Worm (Caenorhabditis elegans) whole organism, L1 larva: Measurements from ENCODE around the gene ife-1.

Experiments used
- C04F5.9 ChIP-seq: sonication (generic microtip); optimal IDR thresholded peaks from 2 replicates; lab custom pipeline; 2016; ENCODE audit warnings: missing genetic modification characterization, missing compliant biosample characterization
- C16A3.4 ChIP-seq: fragments of 150-350 bp; optimal IDR thresholded peaks from 2 replicates; lab custom pipeline; 2014; ENCODE audit warnings: missing biosample characterization, missing genetic modification characterization
- C34B4.2 ChIP-seq: sonication (generic microtip); optimal IDR thresholded peaks from 2 replicates; lab custom pipeline; 2017; ENCODE audit warnings: mild to moderate bottlenecking, missing genetic modification characterization, missing compliant biosample characterization
- F16B12.6 ChIP-seq: fragments of 150-350 bp; optimal IDR thresholded peaks from 2 replicates; lab custom pipeline; 2014; ENCODE audit warnings: missing biosample characterization, missing genetic modification characterization
- aly-2 ChIP-seq: fragments of 150-350 bp; optimal IDR thresholded peaks from 2 replicates; lab custom pipeline; 2014; ENCODE audit warnings: missing biosample characterization, missing genetic modification characterization
- blmp-1 ChIP-seq: fragments of 150-350 bp; optimal IDR thresholded peaks from 2 replicates; lab custom pipeline; 2014; ENCODE audit warnings: missing biosample characterization, missing genetic modification characterization
- ceh-63 ChIP-seq: fragments of 200-800 bp; sonication (Bioruptor generic); optimal IDR thresholded peaks from 2 replicates; lab custom pipeline; 2018; ENCODE audit warnings: mild to moderate bottlenecking, missing genetic modification characterization, missing compliant biosample characterization
- ceh-88 ChIP-seq: fragments of 200-800 bp; sonication (Bioruptor generic); IDR thresholded peaks from 2 replicates; pipeline ENCODE4 v1.3.6; 2022; ENCODE audit warnings: missing genetic modification characterization, missing compliant biosample characterization
- ceh-90 ChIP-seq: sonication (generic microtip); optimal IDR thresholded peaks from 2 replicates; lab custom pipeline; 2016; ENCODE audit warnings: missing genetic modification characterization, missing compliant biosample characterization
- ces-1 ChIP-seq: fragments of 150-350 bp; optimal IDR thresholded peaks from 2 replicates; lab custom pipeline; 2014; ENCODE audit warnings: missing biosample characterization, missing genetic modification reagents, missing genetic modification characterization
- dpl-1 ChIP-seq, 3 experiments: fragments of 150-350 bp in 2 of 3; sonication (generic microtip) in 1 of 3; optimal IDR thresholded peaks; 2 replicates each; lab custom pipeline; 2014 to 2017; ENCODE audit warnings: missing biosample characterization in 3 of 3, missing genetic modification characterization in 3 of 3, missing genetic modification reagents in 3 of 3
- efl-1 ChIP-seq, 4 experiments: fragments of 150-350 bp; optimal IDR thresholded peaks in 3 of 4; peaks in 1 of 4; 1 replicate in 1 of 4; 2 replicates in 3 of 4; lab custom pipeline; 2014; ENCODE audit warnings: missing biosample characterization in 2 of 4, missing genetic modification characterization in 2 of 4, missing genetic modification reagents in 2 of 4
- egl-13 ChIP-seq: sonication (generic microtip); optimal IDR thresholded peaks from 2 replicates; lab custom pipeline; 2016; ENCODE audit warnings: missing genotype, missing genetic modification reagents, missing genetic modification characterization, missing compliant biosample characterization
- egl-27 ChIP-seq, 2 experiments: fragments of 150-350 bp in 1 of 2; sonication (generic microtip); optimal IDR thresholded peaks; 3 replicates each; lab custom pipeline; 2017 to 2018; ENCODE audit warnings: missing biosample characterization in 2 of 2, missing genetic modification characterization in 2 of 2, missing genetic modification reagents in 2 of 2
- elt-2 ChIP-seq: sonication (generic microtip); optimal IDR thresholded peaks from 2 replicates; lab custom pipeline; 2016; ENCODE audit warnings: missing genetic modification characterization, mild to moderate bottlenecking, inconsistent platforms, missing compliant biosample characterization, missing genetic modification reagents
- elt-3 ChIP-seq, 6 experiments: fragments of 150-350 bp in 1 of 6; sonication (generic microtip); optimal IDR thresholded peaks; 2 replicates each; lab custom pipeline; 2017 to 2018; ENCODE audit warnings: missing biosample characterization in 6 of 6, missing genetic modification characterization in 6 of 6, inconsistent platforms in 1 of 6
- ets-5 ChIP-seq: fragments of 200-800 bp; sonication (Bioruptor generic); IDR thresholded peaks from 2 replicates; pipeline ENCODE4 v1.3.6; 2022; ENCODE audit warnings: missing genetic modification characterization, missing compliant biosample characterization
- fkh-10 ChIP-seq: sonication (generic microtip); optimal IDR thresholded peaks from 2 replicates; lab custom pipeline; 2017; ENCODE audit warnings: missing biosample characterization, missing genetic modification reagents, missing genetic modification characterization
- fkh-8 ChIP-seq: sonication (generic microtip); optimal IDR thresholded peaks from 2 replicates; lab custom pipeline; 2016; ENCODE audit warnings: mild to moderate bottlenecking, missing genetic modification characterization, missing compliant biosample characterization
- grh-1 ChIP-seq: fragments of 200-800 bp; sonication (Bioruptor generic); IDR thresholded peaks from 2 replicates; pipeline ENCODE4 v1.3.6; 2022; ENCODE audit warnings: missing genetic modification reagents, missing genetic modification characterization, missing compliant biosample characterization
- hlh-4 ChIP-seq: sonication (generic microtip); optimal IDR thresholded peaks from 2 replicates; lab custom pipeline; 2016; ENCODE audit warnings: mild to moderate bottlenecking, missing genetic modification characterization, missing compliant biosample characterization
- isw-1 ChIP-seq: fragments of 200-800 bp; sonication (Bioruptor generic); IDR thresholded peaks from 2 replicates; pipeline ENCODE4 v1.3.6; 2022; ENCODE audit warnings: missing genetic modification characterization, missing compliant biosample characterization
- lin-14 ChIP-seq: fragments of 200-800 bp; sonication (Bioruptor generic); optimal IDR thresholded peaks from 2 replicates; lab custom pipeline; 2018; ENCODE audit warnings: mild to moderate bottlenecking, missing genetic modification characterization, moderate library complexity, missing compliant biosample characterization
- lin-35 ChIP-seq, 2 experiments: fragments of 150-350 bp; optimal IDR thresholded peaks; 2 replicates each; lab custom pipeline; 2014; ENCODE audit warnings: missing biosample characterization in 2 of 2, missing genetic modification characterization in 2 of 2, missing genetic modification reagents in 2 of 2
- lin-39 ChIP-seq: fragments of 150-350 bp; optimal IDR thresholded peaks from 2 replicates; lab custom pipeline; 2014; ENCODE audit warnings: missing biosample characterization, missing genetic modification reagents, missing genetic modification characterization
- lsy-2 ChIP-seq, 2 experiments: fragments of 150-350 bp; optimal IDR thresholded peaks; 2 replicates each; lab custom pipeline; 2014; ENCODE audit warnings: missing biosample characterization in 2 of 2, missing genetic modification characterization in 2 of 2
- mab-9 ChIP-seq: fragments of 200-800 bp; sonication (Bioruptor generic); IDR thresholded peaks from 2 replicates; pipeline ENCODE4 v1.3.6; 2022; ENCODE audit warnings: missing genetic modification reagents, missing genetic modification characterization, missing compliant biosample characterization
- nhr-12 ChIP-seq: sonication (generic microtip); optimal IDR thresholded peaks from 2 replicates; lab custom pipeline; 2017; ENCODE audit warnings: missing biosample characterization, missing genetic modification characterization
- nhr-20 ChIP-seq: sonication (generic microtip); optimal IDR thresholded peaks from 2 replicates; lab custom pipeline; 2016; ENCODE audit warnings: mild to moderate bottlenecking, missing genetic modification characterization, missing compliant biosample characterization
- nhr-237 ChIP-seq: fragments of 150-350 bp; optimal IDR thresholded peaks from 2 replicates; lab custom pipeline; 2014; ENCODE audit warnings: missing biosample characterization, missing genetic modification characterization
- nhr-47 ChIP-seq: sonication (generic microtip); optimal IDR thresholded peaks from 2 replicates; lab custom pipeline; 2016; ENCODE audit warnings: mild to moderate bottlenecking, missing genetic modification characterization, moderate library complexity, missing compliant biosample characterization
- nhr-71 ChIP-seq: sonication (generic microtip); optimal IDR thresholded peaks from 2 replicates; lab custom pipeline; 2016; ENCODE audit warnings: mild to moderate bottlenecking, missing genetic modification characterization, moderate library complexity, missing compliant biosample characterization
- nhr-84 ChIP-seq: sonication (generic microtip); optimal IDR thresholded peaks from 2 replicates; lab custom pipeline; 2017; ENCODE audit warnings: missing biosample characterization, missing genetic modification characterization
- nhr-85 ChIP-seq: sonication (generic microtip); peaks from one replicate; lab custom pipeline; 2016; ENCODE audit warnings: missing genetic modification characterization, inconsistent platforms, missing compliant biosample characterization
- pax-3 ChIP-seq: fragments of 200-800 bp; sonication (Bioruptor generic); optimal IDR thresholded peaks from 2 replicates; lab custom pipeline; 2018; ENCODE audit warnings: mild to moderate bottlenecking, missing genetic modification characterization, moderate library complexity, missing compliant biosample characterization
- snpc-4 ChIP-seq: fragments of 150-350 bp; optimal IDR thresholded peaks from 2 replicates; lab custom pipeline; 2014; ENCODE audit warnings: missing biosample characterization, missing genetic modification characterization
- unc-130 ChIP-seq: fragments of 150-350 bp; optimal IDR thresholded peaks from 2 replicates; lab custom pipeline; 2017; ENCODE audit warnings: missing biosample characterization, missing genetic modification characterization, inconsistent platforms
- unc-30 ChIP-seq: sonication (generic microtip); optimal IDR thresholded peaks from 2 replicates; lab custom pipeline; 2017; ENCODE audit warnings: missing biosample characterization, missing genetic modification characterization
- unc-62 ChIP-seq: fragments of 150-350 bp; optimal IDR thresholded peaks from 2 replicates; lab custom pipeline; 2014; ENCODE audit warnings: missing biosample characterization, missing genetic modification reagents, missing genetic modification characterization
- xbp-1 ChIP-seq: sonication (generic microtip); optimal IDR thresholded peaks from 2 replicates; lab custom pipeline; 2016; ENCODE audit warnings: missing genetic modification characterization, missing compliant biosample characterization
- ztf-4 ChIP-seq: fragments of 150-350 bp; optimal IDR thresholded peaks from 2 replicates; lab custom pipeline; 2014; ENCODE audit warnings: missing biosample characterization, missing genetic modification characterization

The ife-1 gene

DNA sequence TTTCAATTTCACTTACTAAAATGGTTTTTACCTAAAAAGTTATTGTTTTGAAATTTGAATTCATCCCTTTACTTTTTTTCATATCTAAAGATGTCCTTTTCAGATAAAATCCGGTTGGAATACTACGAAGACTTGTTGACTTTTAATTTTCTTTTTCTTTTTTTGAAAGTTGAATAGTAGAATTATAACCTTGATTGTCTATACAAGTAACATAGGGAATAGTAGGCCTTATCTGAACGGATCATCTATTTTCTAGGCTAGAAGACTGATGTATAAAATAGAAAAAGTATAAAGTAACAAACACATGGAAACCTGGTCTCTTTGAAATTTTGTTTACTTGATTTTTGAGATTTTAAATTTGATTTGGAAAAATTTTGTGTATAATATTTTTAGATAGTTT lies 37.7 kb downstream of the ife-1 start:
- TF ChIP-seq ets-5 (GFP tag; lab: Robert Waterston, UW) (no peak), lin-14 (GFP tag; lab: Kevin White, UChicago) (peak; percentile 12), egl-27 (tag; optimal IDR thresholded peaks at IDR 0.05; lab: Kevin White, UChicago) (no peak), nhr-71 (tag; lab: Kevin White, UChicago) (peak; percentile 2), elt-3 (tag; optimal IDR thresholded peaks at IDR 0.05; lab: Kevin White, UChicago) (no peak), nhr-85 (tag; lab: Kevin White, UChicago) (peak; percentile 84), unc-30 (tag; lab: Kevin White, UChicago) (no peak), fkh-10 (GFP tag; lab: Kevin White, UChicago) (no peak), ces-1 (no peak)
- TF ChIP-seq, all 84 proteins: peak for 3

DNA sequence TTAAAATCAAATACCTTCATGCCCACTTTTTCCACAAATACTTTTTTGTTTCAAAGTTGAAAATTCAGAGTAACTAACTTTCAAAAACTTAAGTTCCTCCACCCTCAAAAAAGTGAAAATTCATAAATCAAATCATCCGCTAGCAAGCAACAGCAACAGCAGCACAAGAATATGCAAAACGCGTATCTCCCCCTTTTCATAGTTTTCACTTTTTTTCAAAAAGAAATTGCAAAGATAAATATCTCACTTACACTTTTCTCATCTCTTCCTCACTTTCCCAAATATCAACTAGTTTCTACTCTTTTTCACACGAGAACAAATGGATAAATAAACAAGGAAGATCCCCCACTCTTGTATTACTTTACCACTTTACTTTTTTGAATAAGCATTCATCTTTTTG lies 38.5 kb downstream of the ife-1 start:
- TF ChIP-seq blmp-1 (tag; lab: Kevin White, UChicago) (peak; percentile 76), lin-14 (GFP tag; lab: Kevin White, UChicago) (peak; percentile 31), C04F5.9 (tag; lab: Kevin White, UChicago) (no peak)

DNA sequence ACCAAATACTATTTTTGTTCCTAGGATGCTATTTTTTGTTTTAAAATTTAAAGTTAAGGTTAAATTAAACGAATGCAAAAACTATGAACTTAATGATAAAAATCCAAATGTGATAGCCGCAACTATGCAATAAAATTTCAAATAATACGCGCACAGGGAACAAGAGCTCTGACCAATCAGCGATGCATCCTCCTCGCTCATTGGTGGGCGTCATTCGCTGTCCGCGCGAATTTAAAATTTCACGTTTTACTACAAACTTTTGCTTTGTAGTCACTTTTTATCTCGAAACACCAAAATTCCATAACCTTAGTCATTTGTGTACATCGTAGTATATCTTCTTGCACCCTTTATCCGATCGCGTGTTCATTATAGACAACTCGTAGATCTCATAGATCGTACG lies 39.9 kb downstream of the ife-1 start:
- TF ChIP-seq nhr-237 (no peak), lsy-2 (tag; optimal IDR thresholded peaks at IDR 0.05; lab: Kevin White, UChicago) (no peak), nhr-84 (no peak), efl-1 (optimal IDR thresholded peaks at IDR 0.05; lab: Kevin White, UChicago) (no peak), efl-1 (GFP tag; optimal IDR thresholded peaks at IDR 0.05 in 1 of 2; lab: Kevin White, UChicago) (peak in 1 of 2 experiments; percentile 7), isw-1 (GFP tag; lab: Robert Waterston, UW) (no peak), nhr-71 (tag; lab: Kevin White, UChicago) (no peak), mab-9 (GFP tag; lab: Robert Waterston, UW) (no peak), xbp-1 (tag; lab: Kevin White, UChicago) (peak; percentile 57), ceh-63 (GFP tag; lab: Kevin White, UChicago) (no peak)

DNA sequence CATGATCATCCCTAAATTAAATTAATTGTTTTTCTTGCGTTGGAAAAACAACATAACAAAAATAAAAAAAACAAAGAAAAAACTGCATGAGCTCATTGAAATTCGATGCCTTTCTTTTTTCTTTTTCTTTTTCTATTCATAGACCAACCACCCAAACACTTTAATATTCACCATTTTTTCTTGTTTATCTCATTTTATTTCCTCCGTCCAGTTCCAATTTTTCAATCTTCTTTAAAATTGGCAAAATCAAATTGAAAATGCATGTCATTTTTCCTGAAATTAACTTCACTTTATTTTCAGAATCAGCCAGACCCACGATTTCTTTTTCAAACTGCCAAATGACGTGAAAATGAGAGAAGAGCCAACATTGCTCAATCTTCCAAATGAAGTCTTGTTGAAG lies 42.6 kb downstream of the ife-1 start, which contains the start of gene T03F6.4:
Gene T03F6.4, plus strand, starts transcription at position 301 of the 400 bp plus-strand sequence.
- TF ChIP-seq nhr-47, result no peak
- TF ChIP-seq nhr-12 (tag; lab: Kevin White, UChicago), result no peak
- TF ChIP-seq hlh-4, result no peak
- TF ChIP-seq aly-2, result no peak
- TF ChIP-seq F16B12.6, result no peak
- TF ChIP-seq lin-35 (GFP tag; optimal IDR thresholded peaks at IDR 0.05; lab: Kevin White, UChicago), result no peak
- no peak for TF ChIP-seq lin-14 (GFP tag; lab: Kevin White, UChicago)
- TF ChIP-seq snpc-4, result no peak
- no peak for TF ChIP-seq grh-1
- no peak for TF ChIP-seq C04F5.9 (tag; lab: Kevin White, UChicago)
- TF ChIP-seq ceh-88 (GFP tag; lab: Robert Waterston, UW), result no peak
- no peak for TF ChIP-seq egl-13 (tag; lab: Kevin White, UChicago)
- no peak for TF ChIP-seq dpl-1 (GFP tag; optimal IDR thresholded peaks at IDR 0.05; lab: Kevin White, UChicago)

DNA sequence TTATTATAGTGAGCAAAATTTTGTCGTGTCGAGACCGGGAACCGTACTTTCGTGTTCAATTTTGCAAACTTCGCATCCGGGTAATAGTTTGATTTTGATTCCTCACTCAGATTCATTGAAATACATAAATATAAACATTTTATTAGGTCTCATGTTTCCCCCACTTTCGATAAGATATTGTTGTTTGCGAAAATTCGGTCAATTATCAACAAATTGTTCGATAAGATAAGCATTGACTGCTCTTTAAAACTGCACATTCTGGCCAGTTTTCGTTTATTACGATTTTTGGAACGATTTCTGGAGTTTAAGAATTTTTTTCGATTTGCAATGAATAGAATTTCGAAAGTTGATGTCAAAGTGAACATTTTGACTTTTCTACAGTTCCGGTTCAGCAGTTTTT lies 45.4 kb downstream of the ife-1 start:
- TF ChIP-seq nhr-20 (no peak), elt-2 (tag; lab: Kevin White, UChicago) (peak; percentile 73)

DNA sequence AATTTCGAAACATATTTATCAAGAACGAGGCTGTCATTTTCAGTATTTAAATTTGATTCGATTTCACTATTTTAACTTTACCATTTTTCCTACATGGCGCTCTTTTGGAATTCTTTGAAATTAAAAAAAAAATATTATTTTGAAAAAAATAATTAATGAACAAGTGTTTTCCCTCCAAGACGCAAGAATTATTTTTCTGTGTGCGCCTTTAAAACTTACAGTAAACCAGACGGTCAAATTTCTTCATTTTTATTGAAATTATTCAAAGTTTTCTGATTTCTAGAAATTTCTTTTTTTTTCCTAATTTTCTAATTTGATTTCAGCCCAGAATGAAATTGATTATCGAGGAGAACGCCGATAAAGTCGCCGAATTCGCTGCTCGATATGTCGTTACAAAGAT lies 45.9 kb downstream of the ife-1 start, which contains the start of gene T03F6.3:
Gene T03F6.3, plus strand, starts transcription at position 318 of the 400 bp plus-strand sequence.
- no peak for TF ChIP-seq nhr-47
- TF ChIP-seq ets-5 (GFP tag; lab: Robert Waterston, UW), result no peak
- TF ChIP-seq aly-2, result no peak
- TF ChIP-seq xbp-1 (tag; lab: Kevin White, UChicago), result no peak
- no peak for TF ChIP-seq lsy-2 (tag; optimal IDR thresholded peaks at IDR 0.05; lab: Kevin White, UChicago)
- no peak for TF ChIP-seq lin-39 (tag; lab: Kevin White, UChicago)
- TF ChIP-seq unc-62, result no peak
- no peak for TF ChIP-seq lin-35 (GFP tag; optimal IDR thresholded peaks at IDR 0.05; lab: Kevin White, UChicago)
- TF ChIP-seq fkh-10 (GFP tag; lab: Kevin White, UChicago), result no peak
- TF ChIP-seq fkh-8, result no peak
- TF ChIP-seq C34B4.2 (tag; lab: Kevin White, UChicago), result no peak
- no peak for TF ChIP-seq ceh-63 (GFP tag; lab: Kevin White, UChicago)
- no peak for TF ChIP-seq C16A3.4 (tag; lab: Kevin White, UChicago)
- TF ChIP-seq ztf-4, result no peak
- no peak for TF ChIP-seq unc-130 (tag; lab: Kevin White, UChicago)
- no peak for TF ChIP-seq isw-1 (GFP tag; lab: Robert Waterston, UW)
- no peak for TF ChIP-seq pax-3 (tag; lab: Kevin White, UChicago)
- no peak for TF ChIP-seq nhr-85 (tag; lab: Kevin White, UChicago)
- no peak for TF ChIP-seq ceh-90 (tag; lab: Kevin White, UChicago)
- TF ChIP-seq, all 84 proteins: peak for 0
